Worm (Caenorhabditis elegans) whole organism, L4/young adult: ENCODE measurements around the gene K03B4.2.

Experiments used
- W03F9.2 ChIP-seq: fragments of 150-350 bp; optimal IDR thresholded peaks from 2 replicates; lab custom pipeline; 2014; ENCODE audit warnings: missing biosample characterization, missing genetic modification characterization
- dao-5 ChIP-seq: sonication (generic microtip); optimal IDR thresholded peaks from 2 replicates; lab custom pipeline; 2016; ENCODE audit warnings: missing genotype, missing genetic modification characterization, moderate library complexity, missing compliant biosample characterization

DNA sequence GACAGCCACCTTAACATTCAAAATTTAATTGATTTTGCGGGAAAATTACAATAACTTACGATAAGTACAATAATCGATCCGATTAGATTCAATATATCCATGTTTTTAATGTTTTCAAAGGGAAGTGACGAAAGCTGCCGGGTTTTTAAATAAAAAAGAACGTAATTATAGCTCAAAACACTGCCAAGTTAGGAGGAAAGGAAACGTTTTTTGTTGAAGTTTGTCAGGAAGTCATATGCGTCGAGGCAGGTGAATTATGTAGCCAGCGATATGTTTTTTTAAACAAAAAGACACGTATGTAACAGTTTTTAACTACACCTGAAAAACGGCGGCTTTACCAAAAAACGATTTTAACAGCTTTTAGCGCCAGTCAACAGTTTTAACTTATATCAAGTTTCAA is 22.1 kb upstream of the K03B4.2 start, which contains the start of gene srx-73:
- TF ChIP-seq dao-5 (tag; lab: Kevin White, UChicago) (no peak), W03F9.2 (tag; lab: Kevin White, UChicago) (no peak)
